Fruit fly (Drosophila melanogaster): ENCODE measurements around the gene SecS.

DNA sequence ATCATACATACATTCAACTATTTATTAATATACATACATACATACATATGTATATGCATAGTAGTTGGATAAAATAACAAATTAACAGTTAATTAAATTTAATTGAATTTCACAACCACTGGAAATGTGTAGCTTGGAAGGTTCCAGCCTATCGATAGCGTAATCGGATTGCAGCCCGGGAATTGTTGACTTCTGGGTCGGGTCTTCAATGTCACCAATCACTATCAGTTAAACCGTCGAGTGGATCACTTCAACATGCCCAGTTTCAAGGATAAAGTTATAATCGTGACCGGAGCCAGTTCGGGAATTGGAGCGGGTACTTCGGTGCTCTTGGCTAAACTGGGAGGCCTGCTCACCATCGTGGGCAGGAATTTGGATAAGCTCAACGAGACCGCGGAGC lies 32.2 kb downstream of the SecS start, which contains the start of gene CG12171:
- TF ChIP-seq psq (optimal IDR thresholded peaks at IDR 0.05) (no peak), ttk (optimal IDR thresholded peaks at IDR 0.05) (no peak), Sin3A (optimal IDR thresholded peaks at IDR 0.05) (no peak), h (optimal IDR thresholded peaks at IDR 0.05) (no peak)
